Worm (Caenorhabditis elegans) whole organism, L4 larva: ENCODE results near the gene F40G9.12.

Source experiments
- F49E8.2 ChIP-seq: sonication (generic microtip); optimal IDR thresholded peaks from 2 replicates; lab custom pipeline; 2016; ENCODE audit warnings: missing compliant biosample characterization, mild to moderate bottlenecking, missing genetic modification characterization, borderline replicate concordance
- Y105C5A.15 ChIP-seq: fragments of 200-800 bp; sonication (Bioruptor generic); IDR thresholded peaks from 2 replicates; pipeline ENCODE4 v1.3.6; 2022; ENCODE audit warnings: missing genetic modification characterization, missing compliant biosample characterization
- Y5F2A.4 ChIP-seq: fragments of 200-800 bp; sonication (Bioruptor generic); optimal IDR thresholded peaks from 2 replicates; lab custom pipeline; 2018; ENCODE audit warnings: mild to moderate bottlenecking, missing genetic modification characterization, missing compliant biosample characterization
- Y75B8A.6 ChIP-seq: fragments of 200-800 bp; sonication (Bioruptor generic); IDR thresholded peaks from 2 replicates; pipeline ENCODE4 v1.3.6; 2022; ENCODE audit warnings: missing genetic modification reagents, missing genetic modification characterization, missing compliant biosample characterization
- ZK546.5 ChIP-seq, 2 experiments: sonication (generic microtip); optimal IDR thresholded peaks; 2 replicates each; lab custom pipeline; 2017; ENCODE audit warnings: missing biosample characterization in 2 of 2, missing genetic modification characterization in 2 of 2
- attf-4 ChIP-seq: sonication (generic microtip); optimal IDR thresholded peaks from 3 replicates; lab custom pipeline; 2017; ENCODE audit warnings: missing biosample characterization, missing genetic modification characterization
- ceh-20 ChIP-seq: fragments of 200-800 bp; sonication (Bioruptor generic); IDR thresholded peaks from 2 replicates; pipeline ENCODE4 v1.3.6; 2022; ENCODE audit warnings: missing genetic modification reagents, missing genetic modification characterization, missing compliant biosample characterization
- ceh-28 ChIP-seq: fragments of 150-350 bp; optimal IDR thresholded peaks from 2 replicates; lab custom pipeline; 2014; ENCODE audit warnings: missing biosample characterization, missing genetic modification reagents, missing genetic modification characterization
- ceh-32 ChIP-seq: sonication (generic microtip); optimal IDR thresholded peaks from 2 replicates; lab custom pipeline; 2016; ENCODE audit warnings: mild to moderate bottlenecking, missing genetic modification characterization, missing compliant biosample characterization; ENCODE audit not compliant: poor library complexity
- ceh-44 ChIP-seq: fragments of 200-800 bp; sonication (Bioruptor generic); IDR thresholded peaks from 2 replicates; pipeline ENCODE4 v1.3.6; 2022; ENCODE audit warnings: missing genetic modification reagents, missing genetic modification characterization, missing compliant biosample characterization
- ceh-62 ChIP-seq: sonication (generic microtip); optimal IDR thresholded peaks from 2 replicates; lab custom pipeline; 2017; ENCODE audit warnings: missing biosample characterization, missing genetic modification characterization
- cey-2 ChIP-seq: sonication (generic microtip); optimal IDR thresholded peaks from 3 replicates; lab custom pipeline; 2017; ENCODE audit warnings: missing genetic modification characterization, mild to moderate bottlenecking, missing compliant biosample characterization, antibody characterized with exemption, borderline replicate concordance; ENCODE audit not compliant: insufficient read depth
- ctbp-1 ChIP-seq: fragments of 200-800 bp; sonication (Bioruptor generic); IDR thresholded peaks from 2 replicates; pipeline ENCODE4 v1.3.6; 2022; ENCODE audit warnings: missing genetic modification reagents, missing genetic modification characterization, missing compliant biosample characterization
- daf-16 ChIP-seq, 3 experiments: sonication (generic microtip); optimal IDR thresholded peaks; 2 replicates each; lab custom pipeline; 2016 to 2017; ENCODE audit warnings: missing genetic modification characterization in 3 of 3, missing genetic modification reagents in 3 of 3, mild to moderate bottlenecking in 2 of 3, missing compliant biosample characterization in 2 of 3, missing biosample characterization in 1 of 3, moderate library complexity in 1 of 3
- daf-8 ChIP-seq: fragments of 200-800 bp; sonication (Bioruptor generic); IDR thresholded peaks from 2 replicates; pipeline ENCODE4 v1.3.6; 2022; ENCODE audit warnings: missing genetic modification characterization, missing compliant biosample characterization
- dmd-6 ChIP-seq: fragments of 200-800 bp; sonication (Bioruptor generic); IDR thresholded peaks from 2 replicates; pipeline ENCODE4 v1.3.6; 2022; ENCODE audit warnings: missing genetic modification reagents, missing genetic modification characterization, missing compliant biosample characterization
- dmd-8 ChIP-seq: fragments of 200-800 bp; sonication (Bioruptor generic); IDR thresholded peaks from 2 replicates; pipeline ENCODE4 v1.3.6; 2022; ENCODE audit warnings: missing genetic modification characterization, missing compliant biosample characterization
- duxl-1 ChIP-seq: sonication (generic microtip); optimal IDR thresholded peaks from 2 replicates; lab custom pipeline; 2016; ENCODE audit warnings: mild to moderate bottlenecking, missing genetic modification characterization, moderate library complexity, missing compliant biosample characterization; ENCODE audit not compliant: poor library complexity
- egl-27 ChIP-seq: sonication (generic microtip); optimal IDR thresholded peaks from 3 replicates; lab custom pipeline; 2017; ENCODE audit warnings: missing biosample characterization, missing genetic modification reagents, missing genetic modification characterization
- fkh-10 ChIP-seq: fragments of 150-350 bp; optimal IDR thresholded peaks from 2 replicates; lab custom pipeline; 2014; ENCODE audit warnings: missing biosample characterization, missing genetic modification reagents, missing genetic modification characterization
- fos-1 ChIP-seq: fragments of 150-350 bp; optimal IDR thresholded peaks from 2 replicates; lab custom pipeline; 2014; ENCODE audit warnings: missing biosample characterization, missing genetic modification characterization
- gei-8 ChIP-seq: fragments of 200-800 bp; sonication (Bioruptor generic); optimal IDR thresholded peaks from 2 replicates; lab custom pipeline; 2018; ENCODE audit warnings: mild to moderate bottlenecking, missing genetic modification characterization, missing compliant biosample characterization
- hif-1 ChIP-seq, 2 experiments: sonication (generic microtip); optimal IDR thresholded peaks; 2 replicates each; lab custom pipeline; 2016 to 2017; ENCODE audit warnings: missing compliant biosample characterization in 2 of 2, missing genetic modification characterization in 2 of 2, missing genetic modification reagents in 2 of 2, missing genotype in 2 of 2, mild to moderate bottlenecking in 1 of 2
- hlh-30 ChIP-seq: sonication (generic microtip); optimal IDR thresholded peaks from 2 replicates; lab custom pipeline; 2017; ENCODE audit warnings: antibody characterized with exemption, mild to moderate bottlenecking, missing genetic modification characterization, missing compliant biosample characterization; ENCODE audit not compliant: insufficient read depth
- lin-15B ChIP-seq: fragments of 150-350 bp; sonication (generic microtip); optimal IDR thresholded peaks from 3 replicates; lab custom pipeline; 2014; ENCODE audit warnings: missing biosample characterization, missing genetic modification characterization
- lin-38 ChIP-seq: fragments of 200-800 bp; sonication (Bioruptor generic); IDR thresholded peaks from 2 replicates; pipeline ENCODE4 v1.3.6; 2022; ENCODE audit warnings: missing genetic modification reagents, missing genetic modification characterization, missing compliant biosample characterization
- lin-39 ChIP-seq: fragments of 150-350 bp; optimal IDR thresholded peaks from 2 replicates; lab custom pipeline; 2014; ENCODE audit warnings: missing biosample characterization, missing genetic modification reagents, missing genetic modification characterization
- madf-9 ChIP-seq: fragments of 200-800 bp; sonication (Bioruptor generic); conservative IDR thresholded peaks from 2 replicates; pipeline ENCODE4 v1.3.6; 2022; ENCODE audit warnings: missing genetic modification reagents, missing genetic modification characterization, missing compliant biosample characterization
- mdl-1 ChIP-seq, 2 experiments: fragments of 150-350 bp in 1 of 2; sonication (generic microtip) in 1 of 2; optimal IDR thresholded peaks; 2 replicates each; lab custom pipeline; 2014 to 2017; ENCODE audit warnings: missing biosample characterization in 2 of 2, missing genetic modification characterization in 2 of 2
- nhr-11 ChIP-seq: fragments of 150-350 bp; optimal IDR thresholded peaks from 2 replicates; lab custom pipeline; 2014; ENCODE audit warnings: missing biosample characterization, missing genetic modification characterization
- nhr-25 ChIP-seq: sonication (generic microtip); optimal IDR thresholded peaks from 2 replicates; lab custom pipeline; 2017; ENCODE audit warnings: missing genetic modification characterization, mild to moderate bottlenecking, missing compliant biosample characterization, antibody characterized with exemption, moderate library complexity, borderline replicate concordance; ENCODE audit not compliant: insufficient read depth
- nhr-41 ChIP-seq: fragments of 200-800 bp; sonication (Bioruptor generic); IDR thresholded peaks from 2 replicates; pipeline ENCODE4 v1.3.6; 2022; ENCODE audit warnings: missing genetic modification reagents, missing genetic modification characterization, missing compliant biosample characterization
- nhr-6 ChIP-seq: fragments of 150-350 bp; optimal IDR thresholded peaks from 2 replicates; lab custom pipeline; 2014; ENCODE audit warnings: missing biosample characterization, missing genetic modification characterization
- pha-4 ChIP-seq, 2 experiments: fragments of 150-350 bp in 1 of 2; fragments of 200-800 bp in 1 of 2; sonication (Bioruptor generic) in 1 of 2; IDR thresholded peaks in 1 of 2; optimal IDR thresholded peaks in 1 of 2; 2 replicates each; pipeline versions ENCODE4 v1.3.6 to Lab custom; 2014 to 2022; ENCODE audit warnings: missing genetic modification characterization in 2 of 2, missing genetic modification reagents in 2 of 2, missing biosample characterization in 1 of 2, missing compliant biosample characterization in 1 of 2
- saeg-2 ChIP-seq: fragments of 200-800 bp; sonication (Bioruptor generic); IDR thresholded peaks from 2 replicates; pipeline ENCODE4 v1.3.6; 2022; ENCODE audit warnings: missing genetic modification reagents, missing genetic modification characterization, missing compliant biosample characterization
- sdz-12 ChIP-seq: fragments of 200-800 bp; sonication (Bioruptor generic); optimal IDR thresholded peaks from 2 replicates; lab custom pipeline; 2018; ENCODE audit warnings: mild to moderate bottlenecking, missing genetic modification characterization, missing compliant biosample characterization
- set-16 ChIP-seq: fragments of 200-800 bp; sonication (Bioruptor generic); IDR thresholded peaks from 2 replicates; pipeline ENCODE4 v1.3.6; 2022; ENCODE audit warnings: missing genetic modification reagents, missing genetic modification characterization, missing compliant biosample characterization
- skn-1 ChIP-seq: fragments of 150-350 bp; optimal IDR thresholded peaks from 2 replicates; lab custom pipeline; 2014; ENCODE audit warnings: missing biosample characterization, missing genetic modification characterization
- snpc-1.2 ChIP-seq: fragments of 200-800 bp; sonication (Bioruptor generic); IDR thresholded peaks from 2 replicates; pipeline ENCODE4 v1.3.6; 2022; ENCODE audit warnings: missing genetic modification reagents, missing genetic modification characterization, missing compliant biosample characterization
- tag-97 ChIP-seq: fragments of 200-800 bp; sonication (Bioruptor generic); IDR thresholded peaks from 2 replicates; pipeline ENCODE4 v1.3.6; 2022; ENCODE audit warnings: missing genetic modification characterization, missing compliant biosample characterization
- tra-1 ChIP-seq: fragments of 200-800 bp; sonication (Bioruptor generic); IDR thresholded peaks from 2 replicates; pipeline ENCODE4 v1.3.6; 2022; ENCODE audit warnings: missing genetic modification reagents, missing genetic modification characterization, missing compliant biosample characterization
- unc-62 ChIP-seq, 3 experiments: fragments of 150-350 bp in 1 of 3; sonication (generic microtip); optimal IDR thresholded peaks in 2 of 3; peaks in 1 of 3; 1 replicate in 1 of 3; 2 replicates in 2 of 3; lab custom pipeline; 2014 to 2017; ENCODE audit warnings: missing biosample characterization in 3 of 3, missing genetic modification characterization in 3 of 3, missing genetic modification reagents in 3 of 3, missing genotype in 1 of 3
- zfp-2 ChIP-seq: sonication (generic microtip); optimal IDR thresholded peaks from 2 replicates; lab custom pipeline; 2016; ENCODE audit warnings: mild to moderate bottlenecking, missing genetic modification characterization, missing compliant biosample characterization
- zip-11 ChIP-seq: fragments of 200-800 bp; sonication (Bioruptor generic); IDR thresholded peaks from 2 replicates; pipeline ENCODE4 v1.3.6; 2022; ENCODE audit warnings: missing genetic modification characterization, missing compliant biosample characterization
- zip-2 ChIP-seq: fragments of 150-350 bp; optimal IDR thresholded peaks from 2 replicates; lab custom pipeline; 2014; ENCODE audit warnings: missing biosample characterization, missing genetic modification characterization

F40G9.12 gene

DNA sequence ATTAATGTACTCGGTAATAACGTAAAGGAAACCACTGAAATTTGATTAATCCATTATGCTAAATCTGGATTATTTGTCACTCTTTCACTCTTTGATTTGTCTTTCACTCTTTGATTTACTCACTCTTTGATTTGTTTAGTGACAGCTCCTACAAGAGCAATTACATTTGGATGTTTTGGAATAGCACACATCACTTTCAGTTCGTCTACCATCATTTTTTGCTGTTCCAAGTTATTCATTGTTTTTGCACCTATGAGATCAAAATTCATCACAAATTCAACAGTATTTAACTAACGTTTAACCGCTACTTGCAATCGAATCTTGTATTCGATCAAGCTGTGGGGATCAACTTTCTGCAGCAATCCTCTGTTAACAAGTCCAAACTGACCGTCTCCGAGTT is 22.5 kb upstream of the F40G9.12 start:
- TF ChIP-seq pha-4 (GFP tag; IDR thresholded peaks at IDR 0.05; lab: Robert Waterston, UW), result no peak
- no peak for TF ChIP-seq pha-4 (tag; optimal IDR thresholded peaks at IDR 0.05; lab: Kevin White, UChicago)
- TF ChIP-seq unc-62 (GFP tag; optimal IDR thresholded peaks at IDR 0.05 in 1 of 2; lab: Kevin White, UChicago), result peak in 1 of 2 experiments; percentile 60
- TF ChIP-seq unc-62 (tag; optimal IDR thresholded peaks at IDR 0.05; lab: Kevin White, UChicago), result no peak

DNA sequence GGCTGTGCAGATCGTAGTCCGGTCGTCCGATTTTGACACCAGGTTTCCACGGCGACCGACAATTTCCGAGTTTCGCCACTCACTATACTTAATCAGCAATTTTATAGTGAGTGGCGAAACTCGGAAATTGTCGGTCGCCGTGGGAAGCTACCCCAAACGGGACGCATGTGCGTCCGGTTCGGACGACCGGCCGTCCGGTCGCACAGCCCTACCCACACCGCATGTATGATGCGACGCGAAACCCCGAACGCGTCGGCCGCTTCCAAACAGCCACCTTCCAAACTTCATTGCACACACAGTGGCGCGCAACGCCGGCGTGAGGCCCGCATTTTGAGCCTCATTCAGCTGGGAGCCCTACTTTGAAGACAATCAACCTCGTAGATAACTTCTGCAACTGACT is 20.6 kb upstream of the F40G9.12 start:
- TF ChIP-seq hlh-30, result no peak
- TF ChIP-seq lin-39 (tag; lab: Kevin White, UChicago), result no peak
- no peak for TF ChIP-seq ctbp-1 (GFP tag; lab: Robert Waterston, UW)
- peak; percentile 81 for TF ChIP-seq set-16 (GFP tag; lab: Robert Waterston, UW)
- no peak for TF ChIP-seq madf-9 (GFP tag; lab: Robert Waterston, UW)

DNA sequence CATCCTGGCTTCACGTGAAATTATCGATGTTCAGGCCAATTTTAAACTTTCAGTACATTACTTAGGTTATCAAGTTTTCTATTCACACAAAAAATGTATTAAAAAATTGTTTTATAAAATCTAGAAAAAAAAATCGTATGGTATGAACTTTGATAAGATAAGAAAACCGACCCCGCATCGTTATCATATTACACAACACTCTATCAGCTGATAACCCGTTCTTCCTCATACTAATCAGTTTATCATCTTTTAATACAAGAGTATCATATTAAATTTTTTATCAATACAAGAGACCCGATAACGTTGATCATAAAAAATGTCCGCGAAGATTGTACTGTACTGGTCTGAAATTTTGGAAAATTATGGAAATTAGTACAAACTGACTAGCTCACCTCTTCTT is 17.5 kb upstream of the F40G9.12 start:
- TF ChIP-seq gei-8 (GFP tag; lab: Kevin White, UChicago) (no peak), dmd-6 (GFP tag; lab: Robert Waterston, UW) (peak; percentile 98), ZK546.5 (tag; optimal IDR thresholded peaks at IDR 0.05; lab: Kevin White, UChicago) (no peak), sdz-12 (GFP tag; lab: Kevin White, UChicago) (no peak), hif-1 (tag; optimal IDR thresholded peaks at IDR 0.05; lab: Kevin White, UChicago) (no peak), mdl-1 (tag; optimal IDR thresholded peaks at IDR 0.05; lab: Kevin White, UChicago) (peak in 1 of 2 experiments; percentile 35), nhr-25 (no peak), fkh-10 (no peak), zfp-2 (tag; lab: Kevin White, UChicago) (no peak), duxl-1 (tag; lab: Kevin White, UChicago) (no peak), Y5F2A.4 (no peak), tag-97 (GFP tag; lab: Robert Waterston, UW) (no peak), cey-2 (tag; lab: Kevin White, UChicago) (peak; percentile 86), nhr-41 (peak; percentile 100), lin-39 (tag; lab: Kevin White, UChicago) (no peak), nhr-11 (tag; lab: Kevin White, UChicago) (no peak), tra-1 (peak; percentile 91), daf-16 (GFP tag; optimal IDR thresholded peaks at IDR 0.05; lab: Kevin White, UChicago) (peak in 1 of 2 experiments; percentile 49), daf-16 (tag; optimal IDR thresholded peaks at IDR 0.05; lab: Kevin White, UChicago) (peak; percentile 86), Y75B8A.6 (GFP tag; lab: Robert Waterston, UW) (no peak), fos-1 (no peak), ceh-28 (tag; lab: Kevin White, UChicago) (no peak), ceh-20 (GFP tag; lab: Robert Waterston, UW) (peak; percentile 64; the same call in 1 of the 2 replicates), snpc-1.2 (GFP tag; lab: Robert Waterston, UW) (no peak), ceh-62 (tag; lab: Kevin White, UChicago) (no peak), egl-27 (tag; lab: Kevin White, UChicago) (no peak), zip-11 (no peak), F49E8.2 (tag; lab: Kevin White, UChicago) (no peak), lin-38 (GFP tag; lab: Robert Waterston, UW) (no peak), zip-2 (peak; percentile 13), Y105C5A.15 (GFP tag; lab: Robert Waterston, UW) (no peak), ceh-44 (GFP tag; lab: Robert Waterston, UW) (no peak), set-16 (GFP tag; lab: Robert Waterston, UW) (no peak), ceh-32 (tag; lab: Kevin White, UChicago) (no peak), saeg-2 (GFP tag; lab: Robert Waterston, UW) (no peak), attf-4 (tag; lab: Kevin White, UChicago) (no peak), lin-15B (no peak), dmd-8 (GFP tag; lab: Robert Waterston, UW) (no peak), nhr-6 (tag; lab: Kevin White, UChicago) (peak; percentile 83), daf-8 (no peak), skn-1 (tag; lab: Kevin White, UChicago) (no peak)
